Worm (Caenorhabditis elegans) whole organism, mixed stage, embryonic: ENCODE results near the gene acs-4.

Experiments
- M03D4.4 ChIP-seq: sonication (generic microtip); optimal IDR thresholded peaks from 2 replicates; lab custom pipeline; 2017; ENCODE audit warnings: mild to moderate bottlenecking, missing genetic modification characterization, missing compliant biosample characterization
- blmp-1 ChIP-seq: fragments of 150-350 bp; optimal IDR thresholded peaks from 2 replicates; lab custom pipeline; 2014; ENCODE audit warnings: missing biosample characterization, missing genetic modification characterization
- ceh-39 ChIP-seq: fragments of 150-350 bp; optimal IDR thresholded peaks from 2 replicates; lab custom pipeline; 2014; ENCODE audit warnings: missing biosample characterization, missing genetic modification characterization
- ceh-43 ChIP-seq: fragments of 200-800 bp; sonication (Bioruptor generic); optimal IDR thresholded peaks from 2 replicates; lab custom pipeline; 2018; ENCODE audit warnings: mild to moderate bottlenecking, missing genetic modification characterization, moderate library complexity, missing compliant biosample characterization
- ceh-83 ChIP-seq: fragments of 200-800 bp; sonication (Bioruptor generic); optimal IDR thresholded peaks from 2 replicates; lab custom pipeline; 2018; ENCODE audit warnings: mild to moderate bottlenecking, missing genetic modification characterization, missing compliant biosample characterization
- ces-1 ChIP-seq: fragments of 150-350 bp; optimal IDR thresholded peaks from 2 replicates; lab custom pipeline; 2014; ENCODE audit warnings: missing biosample characterization, missing genetic modification reagents, missing genetic modification characterization
- drap-1 ChIP-seq: fragments of 200-800 bp; sonication (Bioruptor generic); optimal IDR thresholded peaks from 3 replicates; lab custom pipeline; 2018; ENCODE audit warnings: mild to moderate bottlenecking, missing genetic modification characterization, missing compliant biosample characterization
- elt-1 ChIP-seq: sonication (generic microtip); optimal IDR thresholded peaks from 2 replicates; lab custom pipeline; 2017; ENCODE audit warnings: missing genetic modification characterization, mild to moderate bottlenecking, missing compliant biosample characterization, antibody characterized with exemption, moderate library complexity, borderline replicate concordance; ENCODE audit not compliant: insufficient read depth
- elt-3 ChIP-seq: fragments of 150-350 bp; optimal IDR thresholded peaks from 2 replicates; lab custom pipeline; 2014; ENCODE audit warnings: missing biosample characterization, missing genetic modification characterization
- flh-1 ChIP-seq: fragments of 200-800 bp; sonication (Bioruptor generic); optimal IDR thresholded peaks from 2 replicates; lab custom pipeline; 2018; ENCODE audit warnings: mild to moderate bottlenecking, missing genetic modification characterization, moderate library complexity, missing compliant biosample characterization
- ham-2 ChIP-seq: fragments of 200-800 bp; sonication (Bioruptor generic); optimal IDR thresholded peaks from 2 replicates; lab custom pipeline; 2018; ENCODE audit warnings: mild to moderate bottlenecking, missing genetic modification characterization, missing compliant biosample characterization
- hlh-1 ChIP-seq: fragments of 150-350 bp; optimal IDR thresholded peaks from 2 replicates; lab custom pipeline; 2014; ENCODE audit warnings: missing biosample characterization, missing genetic modification reagents, missing genetic modification characterization
- lin-13 ChIP-seq: fragments of 150-350 bp; optimal IDR thresholded peaks from 2 replicates; lab custom pipeline; 2014; ENCODE audit warnings: missing biosample characterization, missing genetic modification characterization
- lin-32 ChIP-seq: fragments of 200-800 bp; sonication (Bioruptor generic); optimal IDR thresholded peaks from 2 replicates; lab custom pipeline; 2018; ENCODE audit warnings: mild to moderate bottlenecking, missing genetic modification characterization, missing compliant biosample characterization
- lsy-2 ChIP-seq: fragments of 150-350 bp; optimal IDR thresholded peaks from 2 replicates; lab custom pipeline; 2014; ENCODE audit warnings: missing biosample characterization, missing genetic modification characterization
- mab-5 ChIP-seq: fragments of 150-350 bp; optimal IDR thresholded peaks from 2 replicates; lab custom pipeline; 2014; ENCODE audit warnings: missing biosample characterization, missing genetic modification characterization
- mep-1 ChIP-seq: fragments of 150-350 bp; optimal IDR thresholded peaks from 2 replicates; lab custom pipeline; 2017; ENCODE audit warnings: missing biosample characterization, missing genetic modification reagents, missing genetic modification characterization, inconsistent platforms
- mls-2 ChIP-seq: sonication (generic microtip); optimal IDR thresholded peaks from 2 replicates; lab custom pipeline; 2016; ENCODE audit warnings: mild to moderate bottlenecking, missing genetic modification characterization, moderate library complexity, missing compliant biosample characterization
- nhr-12 ChIP-seq: fragments of 150-350 bp; optimal IDR thresholded peaks from 2 replicates; lab custom pipeline; 2014; ENCODE audit warnings: missing biosample characterization, missing genetic modification characterization
- nhr-2 ChIP-seq: fragments of 150-350 bp; optimal IDR thresholded peaks from 2 replicates; lab custom pipeline; 2014; ENCODE audit warnings: missing biosample characterization, missing genetic modification characterization
- nhr-237 ChIP-seq: fragments of 150-350 bp; optimal IDR thresholded peaks from 2 replicates; lab custom pipeline; 2014; ENCODE audit warnings: missing biosample characterization, missing genetic modification characterization
- nhr-28 ChIP-seq: fragments of 150-350 bp; optimal IDR thresholded peaks from 2 replicates; lab custom pipeline; 2014; ENCODE audit warnings: missing biosample characterization, missing genetic modification characterization
- nhr-76 ChIP-seq: sonication (generic microtip); optimal IDR thresholded peaks from 2 replicates; lab custom pipeline; 2017; ENCODE audit warnings: missing biosample characterization, missing genetic modification characterization
- pha-4 ChIP-seq: fragments of 150-350 bp; optimal IDR thresholded peaks from 2 replicates; lab custom pipeline; 2018; ENCODE audit warnings: missing biosample characterization, missing genetic modification reagents, missing genetic modification characterization
- snpc-4 ChIP-seq: fragments of 150-350 bp; optimal IDR thresholded peaks from 2 replicates; lab custom pipeline; 2014; ENCODE audit warnings: missing biosample characterization, missing genetic modification characterization
- sptf-1 ChIP-seq: sonication (generic microtip); optimal IDR thresholded peaks from 2 replicates; lab custom pipeline; 2017; ENCODE audit warnings: mild to moderate bottlenecking, missing genetic modification characterization, moderate library complexity, missing compliant biosample characterization
- tbx-8 ChIP-seq: fragments of 200-800 bp; sonication (Bioruptor generic); optimal IDR thresholded peaks from 2 replicates; lab custom pipeline; 2018; ENCODE audit warnings: mild to moderate bottlenecking, missing genetic modification characterization, moderate library complexity, missing compliant biosample characterization
- unc-120 ChIP-seq: sonication (generic microtip); optimal IDR thresholded peaks from 2 replicates; lab custom pipeline; 2017; ENCODE audit warnings: missing genetic modification characterization, missing compliant biosample characterization; ENCODE audit not compliant: poor library complexity, severe bottlenecking
- unc-39 ChIP-seq: fragments of 150-350 bp; optimal IDR thresholded peaks from 2 replicates; lab custom pipeline; 2014; ENCODE audit warnings: missing biosample characterization, missing genetic modification characterization
- unc-62 ChIP-seq: fragments of 150-350 bp; optimal IDR thresholded peaks from 2 replicates; lab custom pipeline; 2014; ENCODE audit warnings: missing biosample characterization, missing genetic modification reagents, missing genetic modification characterization
- zip-8 ChIP-seq: fragments of 150-350 bp; optimal IDR thresholded peaks from 2 replicates; lab custom pipeline; 2014; ENCODE audit warnings: missing biosample characterization, missing genetic modification characterization

Gene acs-4

DNA sequence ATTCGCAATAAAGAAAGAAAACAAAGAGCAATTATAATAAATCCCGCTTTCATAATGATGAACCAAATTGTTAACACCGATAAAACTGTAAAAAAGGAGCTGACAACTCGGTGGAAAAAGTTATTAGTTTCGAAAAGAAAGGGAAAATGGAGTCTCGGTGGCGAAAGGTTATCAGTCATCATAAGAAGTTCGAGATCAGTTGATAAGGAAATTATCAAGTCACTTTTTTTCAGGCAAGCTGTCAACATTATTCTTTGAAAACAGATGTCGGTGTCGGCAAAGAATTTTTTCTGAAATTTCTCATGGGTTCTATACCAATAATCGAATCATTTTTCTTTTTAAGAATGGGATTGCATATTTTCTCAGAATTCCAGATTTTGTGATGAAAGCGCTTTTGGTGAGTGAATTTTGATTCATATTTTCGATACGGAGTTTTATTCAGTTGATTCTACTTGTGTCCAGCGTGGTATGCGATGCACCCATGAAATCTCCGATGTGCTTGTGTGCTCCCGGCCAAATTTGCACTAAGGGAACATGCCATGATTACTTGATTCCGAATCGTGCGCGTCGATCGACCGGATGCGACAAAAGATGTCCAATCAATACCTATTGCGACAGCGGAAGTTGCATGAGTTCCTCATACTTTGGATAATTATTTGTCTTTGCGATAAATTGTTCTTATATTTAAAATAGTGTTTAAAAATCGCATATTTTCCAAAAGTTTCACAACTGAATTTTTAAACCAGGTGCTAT lies 20.8 kb downstream of the acs-4 start, which contains the start of the genes F37C12.21 and F37C12.10:
F37C12.21 (plus strand) TSS at position 58 of the 753 bp plus-strand sequence.
F37C12.10 (minus strand) TSS at position 85 of the 753 bp plus-strand sequence.
- TF ChIP-seq blmp-1: no peak
- TF ChIP-seq lin-32 (GFP tag; lab: Kevin White, UChicago): no peak
- TF ChIP-seq tbx-8: no peak
- TF ChIP-seq drap-1 (GFP tag; lab: Kevin White, UChicago): no peak
- TF ChIP-seq ceh-83 (GFP tag; lab: Kevin White, UChicago): no peak
- TF ChIP-seq lsy-2 (tag; lab: Kevin White, UChicago): no peak
- no peak for TF ChIP-seq nhr-76
- no peak for TF ChIP-seq snpc-4 (tag; lab: Kevin White, UChicago)
- no peak for TF ChIP-seq zip-8 (tag; lab: Kevin White, UChicago)
- TF ChIP-seq nhr-2: no peak
- no peak for TF ChIP-seq elt-1 (tag; lab: Kevin White, UChicago)
- TF ChIP-seq mab-5 (tag; lab: Kevin White, UChicago): no peak

DNA sequence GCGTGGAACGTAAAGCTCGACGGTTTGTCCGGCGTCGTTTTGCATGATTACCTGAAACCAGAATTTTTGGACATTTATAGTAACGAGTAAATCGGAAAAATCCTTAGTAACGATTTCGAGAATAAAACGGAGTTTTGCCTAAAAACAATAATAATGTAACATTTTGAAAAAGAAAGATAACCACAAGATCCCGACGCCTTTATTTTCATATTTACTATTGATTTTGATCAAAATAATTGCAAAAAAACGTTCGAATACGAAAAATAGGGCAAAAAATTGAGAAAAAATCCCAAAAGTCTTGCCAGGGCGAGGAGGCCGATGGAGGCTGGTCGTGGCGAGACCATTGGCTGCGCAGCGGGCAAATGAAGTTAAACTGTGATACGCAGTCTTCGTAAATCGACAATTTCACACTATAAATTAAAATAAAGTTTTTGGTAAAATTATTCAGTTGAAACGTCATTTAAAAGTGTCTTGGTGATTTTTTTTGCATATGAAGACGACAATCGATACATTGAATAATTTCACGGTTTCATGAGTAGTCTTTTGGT lies 22.0 kb downstream of the acs-4 start, which contains the start of gene rps-21:
rps-21 (minus strand) TSS at position 51 of the 548 bp plus-strand sequence.
- TF ChIP-seq pha-4 (tag; lab: Kevin White, UChicago) (peak; percentile 54), lsy-2 (tag; lab: Kevin White, UChicago) (peak; percentile 82), ces-1 (peak; percentile 92), lin-13 (peak; percentile 16), unc-39 (tag; lab: Kevin White, UChicago) (no peak), ceh-39 (tag; lab: Kevin White, UChicago) (peak; percentile 73), snpc-4 (tag; lab: Kevin White, UChicago) (no peak), unc-120 (tag; lab: Kevin White, UChicago) (peak; percentile 6), unc-62 (GFP tag; lab: Kevin White, UChicago) (peak; percentile 3), nhr-237 (tag; lab: Kevin White, UChicago) (peak; percentile 85), tbx-8 (no peak), mep-1 (tag; lab: Kevin White, UChicago) (peak; percentile 87), sptf-1 (tag; lab: Kevin White, UChicago) (peak; percentile 26)

- no peak for TF ChIP-seq flh-1
- no peak for TF ChIP-seq hlh-1 (tag; lab: Kevin White, UChicago)
- TF ChIP-seq elt-3 (tag; lab: Kevin White, UChicago): no peak
- no peak for TF ChIP-seq snpc-4 (tag; lab: Kevin White, UChicago)
- no peak for TF ChIP-seq sptf-1 (tag; lab: Kevin White, UChicago)
- TF ChIP-seq M03D4.4 (tag; lab: Kevin White, UChicago): no peak
- no peak for TF ChIP-seq blmp-1
Observed at ce11 chrIII:7192942-7193665, 25.5 kb downstream of the acs-4 start, which contains the start of gene mec-14. mec-14 (minus strand) TSS chrIII:7192992.

DNA sequence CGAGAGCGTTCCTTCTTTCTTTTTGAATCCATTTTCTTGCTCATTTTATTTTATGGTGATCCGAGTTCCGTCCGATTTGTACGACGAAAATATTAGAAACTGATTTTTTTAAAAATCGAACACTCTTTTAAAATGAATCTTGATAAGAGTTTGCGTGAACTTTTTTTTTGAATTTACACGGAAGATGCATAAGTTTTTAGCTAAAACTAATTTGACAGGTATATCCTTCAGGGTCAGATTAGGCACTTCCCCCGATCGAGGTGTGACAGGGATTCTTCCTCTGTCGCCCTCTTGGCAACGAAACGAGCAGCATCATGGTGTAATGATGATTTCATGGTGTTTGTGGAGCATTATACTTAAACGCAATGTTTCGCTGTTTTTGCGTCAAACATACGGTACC lies 27.7 kb downstream of the acs-4 start, which contains the start of gene F37C12.18:
F37C12.18 (minus strand) TSS at position 101 of the 400 bp plus-strand sequence.
- no peak for TF ChIP-seq flh-1
- no peak for TF ChIP-seq unc-39 (tag; lab: Kevin White, UChicago)
- no peak for TF ChIP-seq ceh-43 (GFP tag; lab: Kevin White, UChicago)
- TF ChIP-seq unc-120 (tag; lab: Kevin White, UChicago): no peak
- TF ChIP-seq mep-1 (tag; lab: Kevin White, UChicago): no peak
- no peak for TF ChIP-seq elt-3 (tag; lab: Kevin White, UChicago)
- TF ChIP-seq sptf-1 (tag; lab: Kevin White, UChicago): no peak
- no peak for TF ChIP-seq zip-8 (tag; lab: Kevin White, UChicago)
- TF ChIP-seq ceh-39 (tag; lab: Kevin White, UChicago): no peak
- no peak for TF ChIP-seq ham-2 (GFP tag; lab: Kevin White, UChicago)
- TF ChIP-seq pha-4 (tag; lab: Kevin White, UChicago): no peak
- TF ChIP-seq nhr-28 (tag; lab: Kevin White, UChicago): no peak
- no peak for TF ChIP-seq tbx-8
- TF ChIP-seq drap-1 (GFP tag; lab: Kevin White, UChicago): no peak
- TF ChIP-seq mab-5 (tag; lab: Kevin White, UChicago): no peak
- TF ChIP-seq nhr-12 (tag; lab: Kevin White, UChicago): no peak
- no peak for TF ChIP-seq mls-2 (tag; lab: Kevin White, UChicago)
